Worm (Caenorhabditis elegans) whole organism, L3 larva: Measurements from ENCODE around the gene F26D2.13.

Experiments used
- ama-1 ChIP-seq: fragments of 150-350 bp; optimal IDR thresholded peaks from 2 replicates; lab custom pipeline; 2018
- nhr-12 ChIP-seq: fragments of 150-350 bp; optimal IDR thresholded peaks from 2 replicates; lab custom pipeline; 2014; ENCODE audit warnings: missing biosample characterization, missing genetic modification characterization
- nhr-25 ChIP-seq: sonication (generic microtip); optimal IDR thresholded peaks from 2 replicates; lab custom pipeline; 2017; ENCODE audit warnings: missing biosample characterization, missing genetic modification characterization
- pqm-1 ChIP-seq: fragments of 150-350 bp; optimal IDR thresholded peaks from 2 replicates; lab custom pipeline; 2017; ENCODE audit warnings: missing biosample characterization, missing genetic modification characterization, inconsistent platforms
- unc-39 ChIP-seq: sonication (generic microtip); optimal IDR thresholded peaks from 4 replicates; lab custom pipeline; 2017; ENCODE audit warnings: missing biosample characterization, missing genetic modification characterization
- unc-62 ChIP-seq: fragments of 150-350 bp; sonication (generic microtip); optimal IDR thresholded peaks from 4 replicates; lab custom pipeline; 2014; ENCODE audit warnings: missing biosample characterization, missing genetic modification reagents, missing genetic modification characterization
- ztf-11 ChIP-seq: fragments of 150-350 bp; optimal IDR thresholded peaks from 2 replicates; lab custom pipeline; 2014; ENCODE audit warnings: missing biosample characterization, missing genetic modification characterization

DNA sequence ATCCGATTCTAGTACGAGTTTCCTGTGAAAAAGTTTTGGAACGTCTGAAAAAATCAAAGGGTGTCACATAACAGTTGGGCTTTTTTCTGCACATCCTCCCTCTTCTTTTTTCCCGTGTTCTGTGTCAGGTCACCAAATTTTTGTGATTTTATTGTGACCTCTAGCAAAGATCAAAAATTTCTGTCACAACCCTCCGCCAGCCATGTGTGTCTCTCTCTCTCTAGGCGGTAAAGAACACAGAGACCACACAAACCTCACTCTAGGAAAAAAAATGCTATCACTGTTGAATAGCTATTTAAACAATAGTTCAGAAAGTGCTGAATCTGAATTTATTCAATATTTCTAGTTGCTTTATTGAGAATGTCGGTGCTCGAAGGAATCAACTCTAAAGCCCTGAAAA lies 44.8 kb downstream of the F26D2.13 start, which contains the start of gene gst-44:
- TF ChIP-seq ama-1 (lab: Kevin White, UChicago) (no peak), unc-39 (tag; lab: Kevin White, UChicago) (no peak), unc-62 (GFP tag; lab: Kevin White, UChicago) (no peak), nhr-12 (tag; lab: Kevin White, UChicago) (no peak), ztf-11 (tag; lab: Kevin White, UChicago) (no peak), nhr-25 (tag; lab: Kevin White, UChicago) (no peak), pqm-1 (peak; percentile 30)
